Worm (Caenorhabditis elegans): ENCODE measurements around the gene reps-1.
A peak's percentile ranks its signal among the peaks of the same experiment; 100 is the strongest.

The reps-1 gene

DNA sequence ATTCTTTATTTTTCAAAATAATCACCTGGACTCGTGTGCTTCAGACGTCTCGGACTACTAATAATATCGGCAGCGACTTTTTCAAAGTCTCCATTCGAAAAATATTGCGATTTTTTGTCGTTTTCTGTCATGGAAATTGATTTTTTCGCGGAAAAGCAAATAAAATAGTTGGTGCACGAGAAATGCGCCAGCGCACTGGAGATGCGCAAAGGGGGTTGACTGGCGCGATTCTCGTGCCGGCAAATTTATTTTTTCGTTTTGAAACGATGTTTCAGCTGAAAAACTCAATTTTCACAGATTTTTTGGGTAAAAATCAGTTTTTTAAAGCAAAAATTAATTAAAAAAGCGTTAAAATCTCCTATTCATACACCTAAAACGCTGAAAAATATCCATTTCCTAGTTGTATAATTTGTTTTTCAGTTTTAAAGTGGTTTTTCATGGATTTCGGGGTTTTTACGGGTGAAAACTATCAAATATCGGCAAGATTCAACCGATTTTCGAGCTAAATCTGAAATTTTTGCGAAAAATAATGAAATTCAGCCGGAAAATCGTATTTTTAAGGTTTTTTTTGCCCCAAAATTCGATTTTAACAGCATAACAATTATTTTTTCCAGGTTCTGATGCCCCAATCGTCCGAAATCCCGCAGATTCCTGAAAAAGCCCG is at the start of gene reps-1, which contains the start of gene Y39B6A.37:
TSS of gene reps-1 (minus strand) at position 263 of the 664 bp plus-strand sequence.
TSS of gene Y39B6A.37 (plus strand) at position 614 of the 664 bp plus-strand sequence.
- TF ChIP-seq elt-3 (tag; optimal IDR thresholded peaks at IDR 0.05), result no peak
- TF ChIP-seq aly-2 (tag; optimal IDR thresholded peaks at IDR 0.05), result no peak
- peak; percentile 51 for TF ChIP-seq R02D3.7 (tag; optimal IDR thresholded peaks at IDR 0.05)
- TF ChIP-seq ztf-4 (tag; optimal IDR thresholded peaks at IDR 0.05), result no peak
- no peak for TF ChIP-seq ZK546.5 (tag; optimal IDR thresholded peaks at IDR 0.05)
- TF ChIP-seq zag-1 (tag; optimal IDR thresholded peaks at IDR 0.05), result no peak
- no peak for TF ChIP-seq nhr-76 (tag; optimal IDR thresholded peaks at IDR 0.05)
- peak; percentile 49 for TF ChIP-seq lin-39 (tag; optimal IDR thresholded peaks at IDR 0.05)
- TF ChIP-seq ceh-9 (tag; optimal IDR thresholded peaks at IDR 0.05), result no peak
- TF ChIP-seq fos-1 (tag; optimal IDR thresholded peaks at IDR 0.05), result no peak
- TF ChIP-seq lin-15B (tag; optimal IDR thresholded peaks at IDR 0.05), result peak; percentile 61
- peak; percentile 74 for TF ChIP-seq pha-4 (tag; optimal IDR thresholded peaks at IDR 0.05)
- TF ChIP-seq nhr-77 (tag; optimal IDR thresholded peaks at IDR 0.05), result no peak
- TF ChIP-seq nhr-11 (tag; optimal IDR thresholded peaks at IDR 0.05), result no peak
- no peak for TF ChIP-seq mml-1 (tag; optimal IDR thresholded peaks at IDR 0.05)
- TF ChIP-seq eor-1 (tag; optimal IDR thresholded peaks at IDR 0.05), result no peak
- no peak for TF ChIP-seq ztf-11 (tag; optimal IDR thresholded peaks at IDR 0.05)
- no peak for TF ChIP-seq ceh-82 (tag; optimal IDR thresholded peaks at IDR 0.05)
- TF ChIP-seq egl-27 (tag; optimal IDR thresholded peaks at IDR 0.05), result no peak
- TF ChIP-seq nhr-67 (tag; optimal IDR thresholded peaks at IDR 0.05), result no peak
- TF ChIP-seq jun-1 (tag; optimal IDR thresholded peaks at IDR 0.05), result peak; percentile 10
- TF ChIP-seq hmg-11 (tag; optimal IDR thresholded peaks at IDR 0.05), result peak; percentile 61
- no peak for TF ChIP-seq sea-2 (GFP tag; optimal IDR thresholded peaks at IDR 0.05)
- no peak for TF ChIP-seq mdl-1 (tag; optimal IDR thresholded peaks at IDR 0.05)
- no peak for TF ChIP-seq unc-39 (tag; optimal IDR thresholded peaks at IDR 0.05)
- TF ChIP-seq ceh-16 (tag; optimal IDR thresholded peaks at IDR 0.05), result no peak
- TF ChIP-seq elt-2 (tag; optimal IDR thresholded peaks at IDR 0.05), result peak; percentile 33
- TF ChIP-seq nhr-28 (tag; optimal IDR thresholded peaks at IDR 0.05), result no peak
- peak; percentile 28 for TF ChIP-seq egl-5 (tag; optimal IDR thresholded peaks at IDR 0.05)
- peak; percentile 35 for TF ChIP-seq tbx-2 (tag; optimal IDR thresholded peaks at IDR 0.05)
- peak; percentile 54 for TF ChIP-seq nhr-25 (tag; optimal IDR thresholded peaks at IDR 0.05)
- no peak for TF ChIP-seq fkh-2 (tag; optimal IDR thresholded peaks at IDR 0.05)
- TF ChIP-seq daf-12 (tag; optimal IDR thresholded peaks at IDR 0.05), result no peak
- no peak for TF ChIP-seq nhr-12 (tag; optimal IDR thresholded peaks at IDR 0.05)
- TF ChIP-seq ceh-28 (tag; optimal IDR thresholded peaks at IDR 0.05), result peak; percentile 54
- TF ChIP-seq snpc-4 (tag; optimal IDR thresholded peaks at IDR 0.05), result no peak
- no peak for TF ChIP-seq nhr-237 (tag; optimal IDR thresholded peaks at IDR 0.05)
- peak; percentile 38 for TF ChIP-seq nhr-43 (tag; optimal IDR thresholded peaks at IDR 0.05; ENCODE audit: poor library complexity, severe bottlenecking)
- no peak for TF ChIP-seq unc-62 (GFP tag; optimal IDR thresholded peaks at IDR 0.05)
- TF ChIP-seq pqm-1 (tag; optimal IDR thresholded peaks at IDR 0.05), result no peak
- TF ChIP-seq fkh-10 (GFP tag; optimal IDR thresholded peaks at IDR 0.05), result peak; percentile 2
- no peak for TF ChIP-seq ama-1 (optimal IDR thresholded peaks at IDR 0.05)
- TF ChIP-seq lsy-12 (tag; optimal IDR thresholded peaks at IDR 0.05), result no peak
- TF ChIP-seq skn-1 (tag; optimal IDR thresholded peaks at IDR 0.05), result no peak
- no peak for TF ChIP-seq elt-1 (tag; optimal IDR thresholded peaks at IDR 0.05)
- TF ChIP-seq nhr-23 (tag; optimal IDR thresholded peaks at IDR 0.05), result peak; percentile 63
- peak; percentile 58 for TF ChIP-seq nfya-1 (tag; optimal IDR thresholded peaks at IDR 0.05; ENCODE audit: insufficient read depth)
